Fruit fly (Drosophila melanogaster) whole organism, embryonic: ENCODE results near the gene Root.

Source experiments
- Asciz ChIP-seq: fragments of 200-800 bp; sonication (Bioruptor generic); optimal IDR thresholded peaks from 2 replicates; lab custom pipeline; 2017; ENCODE audit warnings: missing biosample characterization, mild to moderate bottlenecking, missing genetic modification characterization, missing genetic modification reagents
- CG10147 ChIP-seq: fragments of 200-800 bp; sonication (Bioruptor generic); optimal IDR thresholded peaks from 2 replicates; lab custom pipeline; 2019; ENCODE audit warnings: missing biosample characterization, mild to moderate bottlenecking, missing genetic modification characterization, moderate library complexity
- CG10267 ChIP-seq: fragments of 200-800 bp; sonication (Bioruptor generic); optimal IDR thresholded peaks from 2 replicates; lab custom pipeline; 2018; ENCODE audit warnings: missing biosample characterization, mild to moderate bottlenecking, missing genetic modification characterization, moderate library complexity
- CG12236 ChIP-seq: fragments of 200-800 bp; sonication (Bioruptor generic); optimal IDR thresholded peaks from 2 replicates; lab custom pipeline; 2016; ENCODE audit warnings: missing biosample characterization, missing genetic modification characterization
- CG12659 ChIP-seq: fragments of 200-800 bp; sonication (Bioruptor generic); optimal IDR thresholded peaks from 3 replicates; lab custom pipeline; 2017; ENCODE audit warnings: mild to moderate bottlenecking, missing biosample characterization, missing genetic modification reagents, missing genetic modification characterization
- CG13123 ChIP-seq: fragments of 200-800 bp; sonication (Bioruptor generic); optimal IDR thresholded peaks from 2 replicates; lab custom pipeline; 2016; ENCODE audit warnings: missing biosample characterization, missing genetic modification characterization
- CG13624 ChIP-seq: fragments of 200-800 bp; sonication (Bioruptor generic); optimal IDR thresholded peaks from 2 replicates; lab custom pipeline; 2016; ENCODE audit warnings: missing biosample characterization, missing genetic modification characterization
- CG13775 ChIP-seq: fragments of 200-800 bp; sonication (Bioruptor generic); optimal IDR thresholded peaks from 3 replicates; lab custom pipeline; 2017; ENCODE audit warnings: missing biosample characterization, mild to moderate bottlenecking, missing genetic modification characterization
- CG15269 ChIP-seq: fragments of 200-800 bp; sonication (Bioruptor generic); optimal IDR thresholded peaks from 2 replicates; lab custom pipeline; 2018; ENCODE audit warnings: missing biosample characterization, mild to moderate bottlenecking, missing genetic modification characterization, moderate library complexity
- CG15479 ChIP-seq: fragments of 200-800 bp; sonication (Bioruptor generic); optimal IDR thresholded peaks from 3 replicates; lab custom pipeline; 2019; ENCODE audit warnings: missing biosample characterization, mild to moderate bottlenecking, missing genetic modification characterization, moderate library complexity
- CG1603 ChIP-seq: fragments of 200-800 bp; sonication (Bioruptor generic); optimal IDR thresholded peaks from 2 replicates; lab custom pipeline; 2019; ENCODE audit warnings: missing biosample characterization, mild to moderate bottlenecking, missing genetic modification characterization, moderate library complexity
- CG18476 ChIP-seq: fragments of 200-800 bp; sonication (Bioruptor generic); optimal IDR thresholded peaks from 2 replicates; lab custom pipeline; 2016; ENCODE audit warnings: missing biosample characterization, mild to moderate bottlenecking, missing genetic modification characterization
- CG2712 ChIP-seq: fragments of 200-800 bp; optimal IDR thresholded peaks from 3 replicates; lab custom pipeline; 2019; ENCODE audit warnings: missing biosample characterization, mild to moderate bottlenecking, missing genetic modification characterization, moderate library complexity
- CG3281 ChIP-seq: fragments of 200-800 bp; sonication (Bioruptor generic); optimal IDR thresholded peaks from 3 replicates; lab custom pipeline; 2017; ENCODE audit warnings: missing biosample characterization, mild to moderate bottlenecking, missing genetic modification characterization
- CG6254 ChIP-seq: fragments of 200-800 bp; sonication (Bioruptor generic); optimal IDR thresholded peaks from 3 replicates; lab custom pipeline; 2017; ENCODE audit warnings: mild to moderate bottlenecking, missing biosample characterization, missing genetic modification reagents, missing genetic modification characterization
- CG6683 ChIP-seq: fragments of 200-800 bp; sonication (Bioruptor generic); optimal IDR thresholded peaks from 2 replicates; lab custom pipeline; 2017; ENCODE audit warnings: missing biosample characterization, mild to moderate bottlenecking, missing genetic modification characterization, missing genetic modification reagents
- CG6813 ChIP-seq: fragments of 200-800 bp; sonication (Bioruptor generic); optimal IDR thresholded peaks from 2 replicates; lab custom pipeline; 2017; ENCODE audit warnings: missing biosample characterization, missing genetic modification characterization, mild to moderate bottlenecking, moderate library complexity, missing genetic modification reagents
- CG7556 ChIP-seq: fragments of 200-800 bp; sonication (Bioruptor generic); optimal IDR thresholded peaks from 2 replicates; lab custom pipeline; 2017; ENCODE audit warnings: missing biosample characterization, mild to moderate bottlenecking, missing genetic modification characterization
- CG9437 ChIP-seq: fragments of 200-800 bp; sonication (Bioruptor generic); optimal IDR thresholded peaks from 2 replicates; lab custom pipeline; 2018; ENCODE audit warnings: missing biosample characterization, mild to moderate bottlenecking, missing genetic modification characterization
- CG9727 ChIP-seq: fragments of 200-800 bp; sonication (Bioruptor generic); optimal IDR thresholded peaks from 3 replicates; lab custom pipeline; 2017; ENCODE audit warnings: missing biosample characterization, mild to moderate bottlenecking, missing genetic modification characterization
- CG9817 ChIP-seq: fragments of 200-800 bp; sonication (Bioruptor generic); optimal IDR thresholded peaks from 2 replicates; lab custom pipeline; 2018; ENCODE audit warnings: missing biosample characterization, mild to moderate bottlenecking, missing genetic modification characterization, moderate library complexity
- CoRest ChIP-seq: fragments of 200-800 bp; sonication (Bioruptor generic); optimal IDR thresholded peaks from 3 replicates; lab custom pipeline; 2018; ENCODE audit warnings: missing biosample characterization, mild to moderate bottlenecking, missing genetic modification characterization, moderate library complexity
- Dad ChIP-seq: fragments of 200-800 bp; sonication (Bioruptor generic); optimal IDR thresholded peaks from 3 replicates; lab custom pipeline; 2016; ENCODE audit warnings: missing biosample characterization, missing genetic modification characterization
- Ets97D ChIP-seq: fragments of 200-800 bp; sonication (Bioruptor generic); optimal IDR thresholded peaks from 3 replicates; lab custom pipeline; 2016; ENCODE audit warnings: missing biosample characterization, missing genetic modification characterization
- Fer2 ChIP-seq: fragments of 200-800 bp; sonication (Bioruptor generic); optimal IDR thresholded peaks from 2 replicates; lab custom pipeline; 2018; ENCODE audit warnings: missing biosample characterization, mild to moderate bottlenecking, missing genetic modification characterization, moderate library complexity
- H15 ChIP-seq: fragments of 200-800 bp; sonication (Bioruptor generic); IDR thresholded peaks from 3 replicates; pipeline ENCODE4 v1.3.6; 2022; ENCODE audit warnings: missing biosample characterization, missing genetic modification characterization
- HLH54F ChIP-seq: fragments of 200-800 bp; sonication (Bioruptor generic); optimal IDR thresholded peaks from 3 replicates; lab custom pipeline; 2016; ENCODE audit warnings: missing biosample characterization, missing genetic modification characterization
- Hand ChIP-seq: fragments of 200-800 bp; sonication (Bioruptor generic); optimal IDR thresholded peaks from 2 replicates; lab custom pipeline; 2017; ENCODE audit warnings: mild to moderate bottlenecking, missing biosample characterization, missing genetic modification reagents, missing genetic modification characterization
- Nf-YA ChIP-seq: fragments of 200-800 bp; sonication (Bioruptor generic); IDR thresholded peaks from 2 replicates; pipeline ENCODE4 v1.3.6; 2022; ENCODE audit warnings: missing biosample characterization, missing genetic modification characterization
- Opbp ChIP-seq: fragments of 200-800 bp; sonication (Bioruptor generic); IDR thresholded peaks from 3 replicates; pipeline ENCODE4 v1.3.6; 2022; ENCODE audit warnings: missing biosample characterization, missing genetic modification characterization; ENCODE audit not compliant: partially characterized antibody
- Optix ChIP-seq: fragments of 200-800 bp; sonication (Bioruptor generic); IDR thresholded peaks from 3 replicates; pipeline ENCODE4 v1.3.6; 2022; ENCODE audit warnings: missing biosample characterization, missing genetic modification characterization
- Ravus ChIP-seq: fragments of 200-800 bp; sonication (Bioruptor generic); IDR thresholded peaks from 2 replicates; pipeline ENCODE4 v1.3.6; 2022; ENCODE audit warnings: missing biosample characterization, missing genetic modification characterization
- Trl ChIP-seq, 3 experiments: fragments of >200 bp in 2 of 3; fragments of 200-800 bp in 1 of 3; sonication (Bioruptor generic) in 1 of 3; optimal IDR thresholded peaks; 2 replicates in 1 of 3; 3 replicates in 2 of 3; lab custom pipeline; 2016 to 2017; ENCODE audit warnings: missing biosample characterization in 1 of 3, missing genetic modification characterization in 1 of 3
- bsh ChIP-seq, 2 experiments: fragments of 200-800 bp; sonication (Bioruptor generic); optimal IDR thresholded peaks; 2 replicates each; lab custom pipeline; 2017 to 2018; ENCODE audit warnings: mild to moderate bottlenecking in 2 of 2, missing biosample characterization in 2 of 2, missing genetic modification characterization in 2 of 2, moderate library complexity in 1 of 2
- chif ChIP-seq, 2 experiments: fragments of 200-800 bp; sonication (Bioruptor generic); optimal IDR thresholded peaks; 3 replicates each; lab custom pipeline; 2016; ENCODE audit warnings: missing biosample characterization in 2 of 2, missing genetic modification characterization in 2 of 2
- chn ChIP-seq: fragments of 200-800 bp; sonication (Bioruptor generic); optimal IDR thresholded peaks from 2 replicates; lab custom pipeline; 2016; ENCODE audit warnings: missing biosample characterization, missing genetic modification characterization
- corto ChIP-seq: fragments of 200-800 bp; sonication (Bioruptor generic); optimal IDR thresholded peaks from 2 replicates; lab custom pipeline; 2016; ENCODE audit warnings: missing biosample characterization, mild to moderate bottlenecking, missing genetic modification characterization, moderate library complexity
- dpn ChIP-seq, 2 experiments: fragments of 200-800 bp; sonication (Bioruptor generic); optimal IDR thresholded peaks; 3 replicates each; lab custom pipeline; 2016; ENCODE audit warnings: missing biosample characterization in 2 of 2, missing genetic modification characterization in 2 of 2
- fru ChIP-seq: fragments of >200 bp; optimal IDR thresholded peaks from 2 replicates; lab custom pipeline; 2017
- mam ChIP-seq: fragments of 200-800 bp; sonication (Bioruptor generic); optimal IDR thresholded peaks from 3 replicates; lab custom pipeline; 2016; ENCODE audit warnings: missing biosample characterization, missing genetic modification characterization
- nerfin-1 ChIP-seq: fragments of 200-800 bp; sonication (Bioruptor generic); optimal IDR thresholded peaks from 3 replicates; lab custom pipeline; 2019; ENCODE audit warnings: missing biosample characterization, mild to moderate bottlenecking, missing genetic modification characterization, moderate library complexity
- p53 ChIP-seq: fragments of 200-800 bp; sonication (Bioruptor generic); optimal IDR thresholded peaks from 2 replicates; lab custom pipeline; 2016; ENCODE audit warnings: missing biosample characterization, missing genetic modification characterization
- pita ChIP-seq: fragments of 200-800 bp; sonication (Bioruptor generic); optimal IDR thresholded peaks from 2 replicates; lab custom pipeline; 2017; ENCODE audit warnings: missing biosample characterization, mild to moderate bottlenecking, missing genetic modification characterization
- scrt ChIP-seq: fragments of 200-800 bp; sonication (Bioruptor generic); optimal IDR thresholded peaks from 2 replicates; lab custom pipeline; 2018; ENCODE audit warnings: missing biosample characterization, mild to moderate bottlenecking, missing genetic modification characterization, moderate library complexity
- tap ChIP-seq: fragments of 200-800 bp; optimal IDR thresholded peaks from 3 replicates; lab custom pipeline; 2019; ENCODE audit warnings: missing biosample characterization, mild to moderate bottlenecking, missing genetic modification characterization, moderate library complexity
- zfh2 ChIP-seq: fragments of 200-800 bp; sonication (Bioruptor generic); optimal IDR thresholded peaks from 2 replicates; lab custom pipeline; 2016; ENCODE audit warnings: missing biosample characterization, missing genetic modification characterization

Root gene

DNA sequence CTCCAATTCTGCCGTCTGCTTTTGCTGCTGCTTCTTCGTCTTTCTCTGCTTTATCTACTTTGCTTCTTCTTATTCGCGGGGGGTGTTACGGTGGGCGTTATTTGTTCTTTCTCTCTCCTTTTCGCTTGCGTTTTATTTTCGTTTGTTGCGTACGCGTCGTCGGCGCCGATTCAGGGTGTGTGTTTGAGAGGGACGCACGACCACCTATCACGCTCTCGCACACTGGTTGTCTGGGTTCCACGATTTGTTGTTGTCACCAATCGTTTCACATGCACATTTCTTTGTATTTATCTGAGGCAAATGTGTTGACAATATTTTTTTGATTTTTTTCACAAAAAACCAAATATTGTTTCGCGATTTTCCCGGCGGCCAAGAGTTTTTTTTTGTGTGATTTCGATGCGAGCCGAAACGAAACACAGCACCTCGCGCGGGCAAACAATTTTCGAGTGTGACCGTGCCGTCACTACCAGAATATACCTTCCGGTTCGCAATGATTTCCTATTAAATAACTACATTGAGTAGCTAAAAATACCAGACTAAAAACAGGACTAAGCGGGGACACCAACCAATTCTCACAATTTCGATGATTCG is 7.7 kb upstream of the Root start, which contains the start of gene Syx1A (continued):
- no peak for TF ChIP-seq nerfin-1 (tag; lab: Kevin White, UChicago)
- TF ChIP-seq CG13624 (GFP tag; lab: Kevin White, UChicago), result peak; percentile 32
- TF ChIP-seq scrt (GFP tag; lab: Kevin White, UChicago), result peak; percentile 57

DNA sequence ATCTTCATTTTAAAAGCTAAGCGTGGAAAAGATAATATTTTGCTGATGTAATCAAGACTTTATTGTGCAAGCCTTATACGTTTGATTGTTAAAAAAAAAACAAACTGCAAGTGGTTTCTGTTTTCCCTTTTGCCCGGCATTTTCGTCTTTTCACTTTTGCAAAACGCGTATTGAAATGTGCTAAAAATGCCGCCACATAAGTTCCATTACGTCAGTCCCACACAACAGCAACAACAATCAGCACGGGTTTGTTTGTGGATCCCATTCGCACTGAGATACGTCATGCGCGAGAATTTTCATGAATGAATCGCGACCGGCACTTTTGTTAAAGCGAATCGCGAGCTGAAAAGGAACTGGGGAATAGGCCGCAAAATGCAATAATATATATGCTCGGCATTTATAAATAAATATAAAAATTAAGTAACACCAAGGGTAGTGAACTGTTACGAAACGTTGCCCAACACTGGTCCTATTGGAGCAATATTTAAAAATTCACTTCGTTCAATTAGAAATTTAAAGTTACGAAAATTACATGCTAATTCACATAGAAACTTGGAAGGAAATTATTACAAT is 6.9 kb upstream of the Root start:
- TF ChIP-seq fru (lab: Kevin White, UChicago) (no peak), CG6683 (GFP tag; lab: Kevin White, UChicago) (peak; percentile 1), CG9817 (tag; lab: Kevin White, UChicago) (peak; percentile 7), CG2712 (peak; percentile 48), Fer2 (peak; percentile 19), CG12236 (no peak), Ets97D (peak; percentile 22), mam (peak; percentile 24), bsh (GFP tag; optimal IDR thresholded peaks at IDR 0.05; lab: Kevin White, UChicago) (peak; percentile 24 to 57), chif (GFP tag; optimal IDR thresholded peaks at IDR 0.05; lab: Kevin White, UChicago) (peak in 1 of 2 experiments; percentile 9), CoRest (tag; lab: Kevin White, UChicago) (peak; percentile 4), tap (peak; percentile 47), Hand (GFP tag; lab: Kevin White, UChicago) (peak; percentile 35), H15 (GFP tag; lab: Robert Waterston, UW) (no peak), CG1603 (tag; lab: Kevin White, UChicago) (peak; percentile 52), zfh2 (GFP tag; lab: Kevin White, UChicago) (peak; percentile 24), Opbp (GFP tag; lab: Robert Waterston, UW) (no peak), pita (GFP tag; lab: Kevin White, UChicago) (peak; percentile 24), CG18476 (GFP tag; lab: Kevin White, UChicago) (peak; percentile 64), CG15479 (GFP tag; lab: Kevin White, UChicago) (no peak), CG10147 (GFP tag; lab: Kevin White, UChicago) (peak; percentile 30), HLH54F (peak; percentile 16), CG10267 (tag; lab: Kevin White, UChicago) (peak; percentile 92), CG15269 (tag; lab: Kevin White, UChicago) (peak; percentile 59), chn (GFP tag; lab: Kevin White, UChicago) (peak; percentile 41), CG9727 (peak; percentile 32), Dad (peak; percentile 45), CG9437 (GFP tag; lab: Kevin White, UChicago) (peak; percentile 96), CG13775 (peak; percentile 28), Optix (GFP tag; lab: Robert Waterston, UW) (no peak), p53 (GFP tag; lab: Kevin White, UChicago) (peak; percentile 2), CG13123 (GFP tag; lab: Kevin White, UChicago) (peak; percentile 8), CG3281 (GFP tag; lab: Kevin White, UChicago) (peak; percentile 73), CG6254 (peak; percentile 40), corto (GFP tag; lab: Kevin White, UChicago) (peak; percentile 82), Ravus (GFP tag; lab: Robert Waterston, UW) (no peak), CG6813 (GFP tag; lab: Kevin White, UChicago) (peak; percentile 25), CG7556 (GFP tag; lab: Kevin White, UChicago) (peak; percentile 34), CG12659 (GFP tag; lab: Kevin White, UChicago) (peak; percentile 42), Asciz (GFP tag; lab: Kevin White, UChicago) (peak; percentile 22), dpn (GFP tag; optimal IDR thresholded peaks at IDR 0.05; lab: Kevin White, UChicago) (peak; percentile 42 to 59), Nf-YA (GFP tag; lab: Robert Waterston, UW) (no peak), Trl (optimal IDR thresholded peaks at IDR 0.05; lab: Kevin White, UChicago) (no peak), Trl (GFP tag; optimal IDR thresholded peaks at IDR 0.05; lab: Kevin White, UChicago) (peak; percentile 16)
